Worm (Caenorhabditis elegans) whole organism, L2 larva: ENCODE results near the gene srg-21.

ENCODE experiments used
- ama-1 ChIP-seq: fragments of 150-350 bp; optimal IDR thresholded peaks from 2 replicates; lab custom pipeline; 2018; ENCODE audit warnings: inconsistent platforms
- dmd-4 ChIP-seq: sonication (generic microtip); optimal IDR thresholded peaks from 2 replicates; lab custom pipeline; 2017; ENCODE audit warnings: missing biosample characterization, missing genetic modification characterization
- egl-27 ChIP-seq: sonication (generic microtip); optimal IDR thresholded peaks from 3 replicates; lab custom pipeline; 2017; ENCODE audit warnings: missing biosample characterization, missing genetic modification reagents, missing genetic modification characterization

DNA sequence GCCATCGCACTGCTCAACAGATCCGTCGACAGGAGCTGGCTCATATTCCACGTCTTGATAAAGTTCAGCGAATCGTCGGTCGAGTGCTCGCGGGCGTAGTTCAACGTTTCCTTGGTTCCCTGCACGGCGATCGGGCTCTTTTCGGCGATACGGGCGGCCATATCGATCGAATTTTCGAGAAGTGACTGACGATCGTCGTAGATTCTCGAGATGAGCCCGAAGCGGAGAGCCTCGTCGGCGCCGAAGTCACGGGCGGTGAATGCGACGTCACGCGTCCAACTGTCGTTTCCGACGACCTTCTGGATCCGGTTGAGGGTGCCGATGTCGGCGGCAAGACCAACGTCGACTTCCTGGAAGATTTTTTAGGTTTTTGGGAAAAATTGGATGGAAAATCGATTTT lies 18.4 kb upstream of the srg-21 start:
- TF ChIP-seq egl-27 (tag; lab: Kevin White, UChicago) (no peak), dmd-4 (tag; lab: Kevin White, UChicago) (no peak), ama-1 (no peak)
